Worm (Caenorhabditis elegans): ENCODE results near the gene fib-1.

DNA sequence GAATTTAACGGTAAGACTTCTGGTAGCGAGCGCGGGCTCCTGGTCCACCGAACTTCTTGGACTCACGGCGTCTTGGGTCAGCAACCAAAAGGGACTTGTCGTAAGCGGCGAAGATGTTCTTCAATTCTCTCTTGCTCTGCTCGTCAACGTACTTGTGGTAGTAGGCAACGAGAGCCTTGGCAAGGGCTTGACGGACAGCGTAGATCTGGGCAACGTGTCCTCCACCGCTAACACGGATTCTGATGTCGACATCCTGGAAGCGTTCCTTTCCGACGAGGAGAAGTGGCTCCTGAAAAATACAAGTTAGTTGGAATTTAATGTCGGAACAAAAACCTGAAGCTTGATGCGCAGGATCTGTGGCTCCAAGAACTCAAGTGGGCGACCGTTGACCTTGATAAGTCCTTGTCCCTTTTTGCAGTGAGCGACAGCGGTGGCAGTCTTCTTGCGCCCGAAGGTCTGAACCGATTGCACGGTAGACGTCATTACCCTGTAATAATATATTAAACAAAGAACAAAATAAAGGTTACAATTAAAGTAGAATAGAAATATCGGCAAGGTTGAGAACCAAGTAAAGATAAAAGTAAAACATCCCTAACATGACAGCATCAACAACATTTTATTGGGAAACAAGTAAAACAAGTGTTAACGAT, 1.8 kb downstream of the fib-1 start, which contains the start of gene rps-16:
- TF ChIP-seq nhr-28 (tag; optimal IDR thresholded peaks at IDR 0.05) (no peak), nhr-48 (tag; optimal IDR thresholded peaks at IDR 0.05) (no peak), dve-1 (tag; optimal IDR thresholded peaks at IDR 0.05; ENCODE audit: insufficient read depth) (no peak), nhr-11 (tag; optimal IDR thresholded peaks at IDR 0.05) (no peak), ama-1 (optimal IDR thresholded peaks at IDR 0.05) (no peak), aly-2 (tag; optimal IDR thresholded peaks at IDR 0.05) (peak; percentile 17), snpc-4 (tag; optimal IDR thresholded peaks at IDR 0.05) (no peak), lsy-2 (tag; optimal IDR thresholded peaks at IDR 0.05) (no peak)
